Fruit fly (Drosophila melanogaster) whole organism, embryonic: ENCODE results near the gene ppk23.

Experiments used
- Aef1 ChIP-seq: fragments of 200-800 bp; sonication (Bioruptor generic); IDR thresholded peaks from 3 replicates; pipeline ENCODE4 v1.3.6; 2022; ENCODE audit warnings: missing biosample characterization, missing genetic modification characterization
- Asciz ChIP-seq: fragments of 200-800 bp; sonication (Bioruptor generic); optimal IDR thresholded peaks from 2 replicates; lab custom pipeline; 2017; ENCODE audit warnings: missing biosample characterization, mild to moderate bottlenecking, missing genetic modification characterization, missing genetic modification reagents
- Atf6 ChIP-seq: fragments of 200-800 bp; sonication (Bioruptor generic); IDR thresholded peaks from 2 replicates; pipeline ENCODE4 v1.3.6; 2022; ENCODE audit warnings: missing biosample characterization, missing genetic modification characterization
- CG10267 ChIP-seq: fragments of 200-800 bp; sonication (Bioruptor generic); optimal IDR thresholded peaks from 2 replicates; lab custom pipeline; 2018; ENCODE audit warnings: missing biosample characterization, mild to moderate bottlenecking, missing genetic modification characterization, moderate library complexity
- CG10979 ChIP-seq: fragments of 200-800 bp; sonication (Bioruptor generic); optimal IDR thresholded peaks from 2 replicates; lab custom pipeline; 2018; ENCODE audit warnings: missing biosample characterization, mild to moderate bottlenecking, missing genetic modification characterization, moderate library complexity
- CG11456 ChIP-seq: fragments of 200-800 bp; sonication (Bioruptor generic); IDR thresholded peaks from 3 replicates; pipeline ENCODE4 v1.3.6; 2022; ENCODE audit warnings: missing biosample characterization, missing genetic modification characterization
- CG12071 ChIP-seq: fragments of 200-800 bp; sonication (Bioruptor generic); optimal IDR thresholded peaks from 3 replicates; lab custom pipeline; 2018; ENCODE audit warnings: missing biosample characterization, mild to moderate bottlenecking, missing genetic modification characterization
- CG12769 ChIP-seq: fragments of 200-800 bp; sonication (Bioruptor generic); optimal IDR thresholded peaks from 2 replicates; lab custom pipeline; 2019; ENCODE audit warnings: missing biosample characterization, mild to moderate bottlenecking, missing genetic modification characterization, moderate library complexity
- CG1603 ChIP-seq: fragments of 200-800 bp; sonication (Bioruptor generic); optimal IDR thresholded peaks from 2 replicates; lab custom pipeline; 2019; ENCODE audit warnings: missing biosample characterization, mild to moderate bottlenecking, missing genetic modification characterization, moderate library complexity
- CG18262 ChIP-seq: fragments of 200-800 bp; optimal IDR thresholded peaks from 3 replicates; lab custom pipeline; 2019; ENCODE audit warnings: missing biosample characterization, mild to moderate bottlenecking, missing genetic modification characterization, moderate library complexity
- CG18619 ChIP-seq: fragments of 200-800 bp; sonication (Bioruptor generic); optimal IDR thresholded peaks from 3 replicates; lab custom pipeline; 2017; ENCODE audit warnings: missing biosample characterization, mild to moderate bottlenecking, missing genetic modification characterization
- CG2120 ChIP-seq: fragments of 200-800 bp; sonication (Bioruptor generic); optimal IDR thresholded peaks from 3 replicates; lab custom pipeline; 2016; ENCODE audit warnings: missing biosample characterization, missing genetic modification characterization
- CG30020 ChIP-seq: fragments of 200-800 bp; optimal IDR thresholded peaks from 2 replicates; lab custom pipeline; 2019; ENCODE audit warnings: missing biosample characterization, mild to moderate bottlenecking, missing genetic modification characterization, moderate library complexity
- CG30403 ChIP-seq: fragments of 200-800 bp; sonication (Bioruptor generic); optimal IDR thresholded peaks from 3 replicates; lab custom pipeline; 2016; ENCODE audit warnings: missing biosample characterization, missing genetic modification characterization
- CG31365 ChIP-seq: fragments of 200-800 bp; sonication (Bioruptor generic); optimal IDR thresholded peaks from 2 replicates; lab custom pipeline; 2018; ENCODE audit warnings: missing biosample characterization, mild to moderate bottlenecking, missing genetic modification characterization
- CG32772 ChIP-seq: fragments of 200-800 bp; sonication (Bioruptor generic); IDR thresholded peaks from 2 replicates; pipeline ENCODE4 v1.3.6; 2022; ENCODE audit warnings: missing biosample characterization, missing genetic modification characterization
- CG3847 ChIP-seq: fragments of 200-800 bp; sonication (Bioruptor generic); IDR thresholded peaks from 2 replicates; pipeline ENCODE4 v1.3.6; 2022; ENCODE audit warnings: missing biosample characterization, missing genetic modification characterization
- CG6654 ChIP-seq: fragments of 200-800 bp; sonication (Bioruptor generic); optimal IDR thresholded peaks from 2 replicates; lab custom pipeline; 2017; ENCODE audit warnings: missing biosample characterization, mild to moderate bottlenecking, missing genetic modification characterization
- CG7963 ChIP-seq: fragments of 200-800 bp; sonication (Bioruptor generic); IDR thresholded peaks from 3 replicates; pipeline ENCODE4 v1.3.6; 2022; ENCODE audit warnings: missing biosample characterization, missing genetic modification characterization; ENCODE audit not compliant: partially characterized antibody
- CG9727 ChIP-seq: fragments of 200-800 bp; sonication (Bioruptor generic); optimal IDR thresholded peaks from 3 replicates; lab custom pipeline; 2017; ENCODE audit warnings: missing biosample characterization, mild to moderate bottlenecking, missing genetic modification characterization
- CHES-1-like ChIP-seq: fragments of 200-800 bp; sonication (Bioruptor generic); optimal IDR thresholded peaks from 2 replicates; lab custom pipeline; 2016; ENCODE audit warnings: missing biosample characterization, missing genetic modification characterization
- CTCF ChIP-seq: fragments of 200-800 bp; sonication (Bioruptor generic); optimal IDR thresholded peaks from 2 replicates; lab custom pipeline; 2017; ENCODE audit warnings: missing biosample characterization, mild to moderate bottlenecking, missing genetic modification characterization, moderate library complexity
- CoRest ChIP-seq: fragments of 200-800 bp; sonication (Bioruptor generic); optimal IDR thresholded peaks from 3 replicates; lab custom pipeline; 2018; ENCODE audit warnings: missing biosample characterization, mild to moderate bottlenecking, missing genetic modification characterization, moderate library complexity
- Dip3 ChIP-seq: fragments of 200-800 bp; sonication (Bioruptor generic); optimal IDR thresholded peaks from 3 replicates; lab custom pipeline; 2016; ENCODE audit warnings: missing biosample characterization, missing genetic modification characterization
- Ets65A ChIP-seq: fragments of 200-800 bp; sonication (Bioruptor generic); peaks from one replicate; lab custom pipeline; 2016; ENCODE audit warnings: missing biosample characterization, missing genetic modification characterization
- Hmx ChIP-seq: fragments of 200-800 bp; sonication (Bioruptor generic); optimal IDR thresholded peaks from 2 replicates; lab custom pipeline; 2016; ENCODE audit warnings: missing biosample characterization, missing genetic modification characterization
- Hr39 ChIP-seq: fragments of >200 bp; optimal IDR thresholded peaks from 2 replicates; lab custom pipeline; 2017
- Jarid2 ChIP-seq: fragments of 200-800 bp; sonication (Bioruptor generic); optimal IDR thresholded peaks from 3 replicates; lab custom pipeline; 2017; ENCODE audit warnings: mild to moderate bottlenecking, missing biosample characterization, missing genetic modification reagents, missing genetic modification characterization
- Lhr ChIP-seq: fragments of 200-800 bp; sonication (Bioruptor generic); optimal IDR thresholded peaks from 3 replicates; lab custom pipeline; 2017; ENCODE audit warnings: mild to moderate bottlenecking, missing biosample characterization, missing genetic modification reagents, missing genetic modification characterization
- Oaz ChIP-seq: fragments of 200-800 bp; sonication (Bioruptor generic); IDR thresholded peaks from 2 replicates; pipeline ENCODE4 v1.3.6; 2022; ENCODE audit warnings: missing biosample characterization, missing genetic modification characterization
- PHDP ChIP-seq: fragments of 200-800 bp; sonication (Bioruptor generic); optimal IDR thresholded peaks from 3 replicates; lab custom pipeline; 2018; ENCODE audit warnings: missing biosample characterization, mild to moderate bottlenecking, missing genetic modification characterization, moderate library complexity
- Xrp1 ChIP-seq: fragments of 200-800 bp; sonication (Bioruptor generic); IDR thresholded peaks from 2 replicates; pipeline ENCODE4 v1.3.6; 2022; ENCODE audit warnings: missing biosample characterization, missing genetic modification characterization
- ac ChIP-seq: fragments of 200-800 bp; sonication (Bioruptor generic); optimal IDR thresholded peaks from 3 replicates; lab custom pipeline; 2017; ENCODE audit warnings: missing biosample characterization, mild to moderate bottlenecking, missing genetic modification characterization
- ap ChIP-seq: fragments of 200-800 bp; sonication (Bioruptor generic); IDR thresholded peaks from 2 replicates; pipeline ENCODE4 v1.3.6; 2022; ENCODE audit warnings: missing biosample characterization, missing genetic modification characterization
- ase ChIP-seq: fragments of 200-800 bp; sonication (Bioruptor generic); IDR thresholded peaks from 3 replicates; pipeline ENCODE4 v1.3.6; 2022; ENCODE audit warnings: missing biosample characterization, missing genetic modification characterization
- ash1 ChIP-seq: fragments of 200-800 bp; sonication (Bioruptor generic); optimal IDR thresholded peaks from 2 replicates; lab custom pipeline; 2018; ENCODE audit warnings: missing biosample characterization, mild to moderate bottlenecking, missing genetic modification characterization
- bsh ChIP-seq, 2 experiments: fragments of 200-800 bp; sonication (Bioruptor generic); optimal IDR thresholded peaks; 2 replicates each; lab custom pipeline; 2017 to 2018; ENCODE audit warnings: mild to moderate bottlenecking in 2 of 2, missing biosample characterization in 2 of 2, missing genetic modification characterization in 2 of 2, moderate library complexity in 1 of 2
- chinmo ChIP-seq: fragments of 200-800 bp; sonication (Bioruptor generic); IDR thresholded peaks from 4 replicates; pipeline ENCODE4 v1.3.6; 2022; ENCODE audit warnings: missing biosample characterization, missing genetic modification characterization; ENCODE audit not compliant: partially characterized antibody
- eve ChIP-seq, 2 experiments: fragments of >200 bp; optimal IDR thresholded peaks; 2 replicates each; lab custom pipeline; 2017; ENCODE audit warnings: missing biosample characterization in 2 of 2, missing genetic modification characterization in 2 of 2
- insv ChIP-seq, 2 experiments: fragments of 200-800 bp; sonication (Bioruptor generic); optimal IDR thresholded peaks; 3 replicates each; lab custom pipeline; 2016 to 2018; ENCODE audit warnings: missing biosample characterization in 2 of 2, missing genetic modification characterization in 2 of 2
- lola ChIP-seq, 3 experiments: fragments of >200 bp in 2 of 3; fragments of 200-800 bp in 1 of 3; sonication (Bioruptor generic) in 1 of 3; optimal IDR thresholded peaks; 2 replicates each; lab custom pipeline; 2017 to 2019; ENCODE audit warnings: missing biosample characterization in 3 of 3, missing genetic modification characterization in 3 of 3, mild to moderate bottlenecking in 1 of 3, moderate library complexity in 1 of 3
- lov ChIP-seq, 2 experiments: fragments of 200-800 bp in 1 of 2; fragments of >200 bp in 1 of 2; sonication (Bioruptor generic) in 1 of 2; IDR thresholded peaks in 1 of 2; optimal IDR thresholded peaks in 1 of 2; 2 replicates in 1 of 2; 3 replicates in 1 of 2; pipeline versions ENCODE4 v1.3.6 to Lab custom; 2017 to 2022; ENCODE audit warnings: missing biosample characterization in 1 of 2, missing genetic modification characterization in 1 of 2
- phol ChIP-seq: fragments of 200-800 bp; sonication (Bioruptor generic); optimal IDR thresholded peaks from 3 replicates; lab custom pipeline; 2018; ENCODE audit warnings: missing biosample characterization, mild to moderate bottlenecking, missing genetic modification characterization, moderate library complexity
- pita ChIP-seq: fragments of 200-800 bp; sonication (Bioruptor generic); optimal IDR thresholded peaks from 2 replicates; lab custom pipeline; 2017; ENCODE audit warnings: missing biosample characterization, mild to moderate bottlenecking, missing genetic modification characterization
- psq ChIP-seq: fragments of 200-800 bp; sonication (Bioruptor generic); optimal IDR thresholded peaks from 2 replicates; lab custom pipeline; 2017; ENCODE audit warnings: missing biosample characterization, missing genetic modification characterization
- slou ChIP-seq: fragments of 200-800 bp; sonication (Bioruptor generic); optimal IDR thresholded peaks from 3 replicates; lab custom pipeline; 2016; ENCODE audit warnings: missing biosample characterization, missing genetic modification characterization
- tin ChIP-seq: fragments of 200-800 bp; sonication (Bioruptor generic); optimal IDR thresholded peaks from 3 replicates; lab custom pipeline; 2016; ENCODE audit warnings: missing biosample characterization, missing genetic modification characterization
- trem ChIP-seq: fragments of 200-800 bp; optimal IDR thresholded peaks from 3 replicates; lab custom pipeline; 2019; ENCODE audit warnings: missing biosample characterization, mild to moderate bottlenecking, missing genetic modification characterization, moderate library complexity

ppk23 gene

dm6 chrX:17537276-17537675 lies 31.8 kb downstream of the ppk23 start (continued):
- TF ChIP-seq CG12071 (no peak), phol (tag; lab: Kevin White, UChicago) (peak; percentile 11), Oaz (GFP tag; lab: Robert Waterston, UW) (no peak), Atf6 (GFP tag; lab: Robert Waterston, UW) (no peak), Jarid2 (GFP tag; lab: Kevin White, UChicago) (no peak), bsh (GFP tag; optimal IDR thresholded peaks at IDR 0.05; lab: Kevin White, UChicago) (peak; percentile 15 to 44), ash1 (GFP tag; lab: Kevin White, UChicago) (no peak), CG18262 (tag; lab: Kevin White, UChicago) (peak; percentile 29), Asciz (no peak), ac (GFP tag; lab: Kevin White, UChicago) (no peak), CG10979 (tag; lab: Kevin White, UChicago) (peak; percentile 37), CG30020 (tag; lab: Kevin White, UChicago) (no peak), psq (no peak), CG2120 (GFP tag; lab: Kevin White, UChicago) (no peak), CG12769 (tag; lab: Kevin White, UChicago) (no peak), chinmo (no peak), CG31365 (tag; lab: Kevin White, UChicago) (no peak)

dm6 chrX:17534321-17534720 lies 34.7 kb downstream of the ppk23 start:
- TF ChIP-seq Hr39 (lab: Kevin White, UChicago) (peak; percentile 55), Ets65A (GFP tag; lab: Kevin White, UChicago) (peak; percentile 56), CG3847 (no peak)

dm6 chrX:17532158-17532557 lies 36.9 kb downstream of the ppk23 start:
- TF ChIP-seq insv (GFP tag; optimal IDR thresholded peaks at IDR 0.05; lab: Kevin White, UChicago): peak in 1 of 2 experiments; percentile 23
- TF ChIP-seq CG7963 (GFP tag; lab: Robert Waterston, UW): no peak
- TF ChIP-seq CG18262 (tag; lab: Kevin White, UChicago): peak; percentile 30
- peak; percentile 4; the same call in 1 of the 3 replicates for TF ChIP-seq ase
- TF ChIP-seq trem (tag; lab: Kevin White, UChicago): no peak
- TF ChIP-seq slou (GFP tag; lab: Kevin White, UChicago): no peak
- no peak for TF ChIP-seq Aef1
- TF ChIP-seq CG11456 (GFP tag; lab: Robert Waterston, UW): peak; percentile 64; the same call in 2 of the 3 replicates
- peak; percentile 30 for TF ChIP-seq PHDP (tag; lab: Kevin White, UChicago)
- TF ChIP-seq pita: peak; percentile 46
- peak; percentile 33 for TF ChIP-seq CG30403 (GFP tag; lab: Kevin White, UChicago)
- no peak for TF ChIP-seq CHES-1-like (GFP tag; lab: Kevin White, UChicago)
- no peak for TF ChIP-seq Hmx (GFP tag; lab: Kevin White, UChicago)
- TF ChIP-seq CoRest (tag; lab: Kevin White, UChicago): peak; percentile 15
- TF ChIP-seq tin (GFP tag; lab: Kevin White, UChicago): no peak
- TF ChIP-seq CTCF (GFP tag; lab: Kevin White, UChicago): peak; percentile 95
- peak in 1 of 3 experiments; percentile 22 for TF ChIP-seq lola (GFP tag; optimal IDR thresholded peaks at IDR 0.05; lab: Kevin White, UChicago)
- no peak for TF ChIP-seq lov (optimal IDR thresholded peaks at IDR 0.05; lab: Kevin White, UChicago)
- 0 out of 3 replicates have a peak, but pooled peaks have one; percentile 24 for TF ChIP-seq lov (GFP tag; IDR thresholded peaks at IDR 0.05; lab: Robert Waterston, UW)
- TF ChIP-seq CG9727 (GFP tag; lab: Kevin White, UChicago): peak; percentile 1
- no peak for TF ChIP-seq CG6654 (GFP tag; lab: Kevin White, UChicago)
- TF ChIP-seq CG10267 (tag; lab: Kevin White, UChicago): peak; percentile 2
- TF ChIP-seq CG32772: peak; percentile 26
- 0 out of 2 replicates have a peak, but pooled peaks have one; percentile 16 for TF ChIP-seq ap (GFP tag; lab: Robert Waterston, UW)
- TF ChIP-seq eve (GFP tag; optimal IDR thresholded peaks at IDR 0.05; lab: Kevin White, UChicago): peak in 1 of 2 experiments; percentile 67
- peak; percentile 22 for TF ChIP-seq CG1603 (tag; lab: Kevin White, UChicago)
- TF ChIP-seq Dip3 (GFP tag; lab: Kevin White, UChicago): no peak
- peak; percentile 10 for TF ChIP-seq CG18619 (GFP tag; lab: Kevin White, UChicago)
- peak; percentile 9; the same call in 1 of the 2 replicates for TF ChIP-seq Xrp1 (GFP tag; lab: Robert Waterston, UW)
- TF ChIP-seq Lhr (GFP tag; lab: Kevin White, UChicago): peak; percentile 17
